Worm (Caenorhabditis elegans): Measurements from ENCODE around the gene ntl-2.
A peak's percentile ranks its signal among the peaks of the same experiment; 100 is the strongest.

ntl-2 gene

DNA sequence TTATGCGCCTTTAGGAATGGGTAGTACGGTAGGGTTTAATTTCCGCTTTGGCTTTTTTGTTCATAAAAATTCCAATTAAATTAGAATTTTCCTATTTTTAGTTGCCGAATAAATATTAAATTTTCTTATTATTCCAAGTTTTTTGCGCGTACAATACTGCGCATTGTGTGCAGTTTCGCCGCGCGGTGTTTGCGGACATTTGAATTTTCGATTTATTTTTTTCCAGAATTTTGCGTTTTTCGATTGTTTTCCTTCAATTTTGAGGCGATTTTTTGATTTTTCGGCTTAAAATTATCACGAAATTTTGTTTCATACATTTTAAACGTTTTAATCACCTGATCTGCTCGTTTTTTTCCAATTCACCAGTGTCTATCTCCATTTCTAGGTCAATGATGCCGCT, 53.4 kb downstream of the ntl-2 start, which contains the start of gene H20J04.6:
H20J04.6 (plus strand) TSS at position 386 of the 400 bp plus-strand sequence.
- TF ChIP-seq nhr-23 (tag; optimal IDR thresholded peaks at IDR 0.05) (peak; percentile 9), nfya-1 (tag; optimal IDR thresholded peaks at IDR 0.05; ENCODE audit: insufficient read depth) (peak; percentile 43), egl-27 (tag; optimal IDR thresholded peaks at IDR 0.05) (no peak), pha-4 (tag; optimal IDR thresholded peaks at IDR 0.05) (peak; percentile 63), hmg-11 (tag; optimal IDR thresholded peaks at IDR 0.05) (peak; percentile 85)

All from whole organism, L3 larva.